Worm (Caenorhabditis elegans) whole organism, late embryonic: ENCODE measurements around the gene phat-3.

Source experiments
- ceh-19 ChIP-seq: fragments of 200-800 bp; sonication (Bioruptor generic); optimal IDR thresholded peaks from 2 replicates; lab custom pipeline; 2018; ENCODE audit warnings: mild to moderate bottlenecking, missing genetic modification characterization, missing compliant biosample characterization
- ceh-9 ChIP-seq: sonication (generic microtip); optimal IDR thresholded peaks from 2 replicates; lab custom pipeline; 2016; ENCODE audit warnings: mild to moderate bottlenecking, missing genetic modification characterization, inconsistent platforms, missing compliant biosample characterization
- dmd-4 ChIP-seq: sonication (generic microtip); optimal IDR thresholded peaks from 2 replicates; lab custom pipeline; 2016; ENCODE audit warnings: borderline replicate concordance, missing genetic modification characterization, missing compliant biosample characterization
- mec-3 ChIP-seq: sonication (generic microtip); optimal IDR thresholded peaks from 2 replicates; lab custom pipeline; 2016; ENCODE audit warnings: borderline replicate concordance, missing genetic modification characterization, missing compliant biosample characterization
- pha-4 ChIP-seq: fragments of 150-350 bp; optimal IDR thresholded peaks from 2 replicates; lab custom pipeline; 2018; ENCODE audit warnings: missing biosample characterization, missing genetic modification reagents, missing genetic modification characterization
- pqm-1 ChIP-seq: sonication (generic microtip); optimal IDR thresholded peaks from 2 replicates; lab custom pipeline; 2016; ENCODE audit warnings: missing genetic modification characterization, missing compliant biosample characterization
- ref-2 ChIP-seq: sonication (generic microtip); optimal IDR thresholded peaks from 2 replicates; lab custom pipeline; 2016; ENCODE audit warnings: missing genetic modification characterization, missing compliant biosample characterization
- rnt-1 ChIP-seq: sonication (generic microtip); optimal IDR thresholded peaks from 2 replicates; lab custom pipeline; 2016; ENCODE audit warnings: missing genetic modification characterization, missing compliant biosample characterization
- tbx-7 ChIP-seq: sonication (generic microtip); optimal IDR thresholded peaks from 2 replicates; lab custom pipeline; 2016; ENCODE audit warnings: missing genotype, missing genetic modification characterization, missing compliant biosample characterization
- ttx-3 ChIP-seq: sonication (generic microtip); optimal IDR thresholded peaks from 2 replicates; lab custom pipeline; 2016; ENCODE audit warnings: missing genetic modification reagents, missing genetic modification characterization, missing compliant biosample characterization
- unc-86 ChIP-seq: sonication (generic microtip); optimal IDR thresholded peaks from 2 replicates; lab custom pipeline; 2016; ENCODE audit warnings: missing genetic modification characterization, missing compliant biosample characterization

- TF ChIP-seq rnt-1 (tag; lab: Kevin White, UChicago) (no peak), dmd-4 (tag; lab: Kevin White, UChicago) (no peak), ttx-3 (tag; lab: Kevin White, UChicago) (no peak), tbx-7 (tag; lab: Kevin White, UChicago) (no peak), ceh-9 (no peak), pqm-1 (tag; lab: Kevin White, UChicago) (no peak), unc-86 (tag; lab: Kevin White, UChicago) (no peak), pha-4 (tag; lab: Kevin White, UChicago) (no peak), ref-2 (no peak), mec-3 (no peak), ceh-19 (GFP tag; lab: Kevin White, UChicago) (no peak)
Measured at ce11 chrV:4080546-4080945, 36.8 kb downstream of the phat-3 start.
